Worm (Caenorhabditis elegans) whole organism, L2 larva: ENCODE data around the gene wdfy-2.

ENCODE experiments used
- C34F6.9 ChIP-seq: fragments of 150-350 bp; optimal IDR thresholded peaks from 2 replicates; lab custom pipeline; 2014; ENCODE audit warnings: missing biosample characterization, missing genetic modification characterization
- F13H6.1 ChIP-seq: sonication (generic microtip); optimal IDR thresholded peaks from 2 replicates; lab custom pipeline; 2016; ENCODE audit warnings: missing genetic modification characterization, missing compliant biosample characterization
- R02D3.7 ChIP-seq: fragments of 150-350 bp; optimal IDR thresholded peaks from 2 replicates; lab custom pipeline; 2014; ENCODE audit warnings: missing biosample characterization, missing genetic modification characterization
- Y55F3AM.14 ChIP-seq: fragments of 200-800 bp; sonication (Bioruptor generic); optimal IDR thresholded peaks from 2 replicates; lab custom pipeline; 2018; ENCODE audit warnings: mild to moderate bottlenecking, missing genetic modification characterization, missing compliant biosample characterization
- ZK546.5 ChIP-seq: sonication (generic microtip); optimal IDR thresholded peaks from 2 replicates; lab custom pipeline; 2017; ENCODE audit warnings: missing biosample characterization, missing genetic modification characterization
- alr-1 ChIP-seq: fragments of 150-350 bp; optimal IDR thresholded peaks from 2 replicates; lab custom pipeline; 2014; ENCODE audit warnings: missing biosample characterization, missing genetic modification characterization
- aly-2 ChIP-seq: fragments of 150-350 bp; optimal IDR thresholded peaks from 2 replicates; lab custom pipeline; 2014; ENCODE audit warnings: missing biosample characterization, missing genetic modification characterization
- ama-1 ChIP-seq: fragments of 150-350 bp; optimal IDR thresholded peaks from 2 replicates; lab custom pipeline; 2018; ENCODE audit warnings: inconsistent platforms
- blmp-1 ChIP-seq: sonication (generic microtip); optimal IDR thresholded peaks from 2 replicates; lab custom pipeline; 2017; ENCODE audit warnings: missing genetic modification characterization, mild to moderate bottlenecking, missing compliant biosample characterization, antibody characterized with exemption, moderate library complexity; ENCODE audit not compliant: insufficient read depth
- ceh-16 ChIP-seq: fragments of 150-350 bp; optimal IDR thresholded peaks from 2 replicates; lab custom pipeline; 2014; ENCODE audit warnings: missing biosample characterization, missing genetic modification characterization
- ceh-82 ChIP-seq: fragments of 150-350 bp; optimal IDR thresholded peaks from 2 replicates; lab custom pipeline; 2014; ENCODE audit warnings: missing biosample characterization, missing genetic modification characterization
- crh-2 ChIP-seq: sonication (generic microtip); optimal IDR thresholded peaks from 2 replicates; lab custom pipeline; 2017; ENCODE audit warnings: missing biosample characterization, missing genetic modification characterization
- dmd-4 ChIP-seq: sonication (generic microtip); optimal IDR thresholded peaks from 2 replicates; lab custom pipeline; 2017; ENCODE audit warnings: missing biosample characterization, missing genetic modification characterization
- egl-27 ChIP-seq: sonication (generic microtip); optimal IDR thresholded peaks from 3 replicates; lab custom pipeline; 2017; ENCODE audit warnings: missing biosample characterization, missing genetic modification reagents, missing genetic modification characterization
- elt-1 ChIP-seq: fragments of 150-350 bp; optimal IDR thresholded peaks from 2 replicates; lab custom pipeline; 2014; ENCODE audit warnings: missing biosample characterization, missing genetic modification characterization
- elt-3 ChIP-seq: sonication (generic microtip); optimal IDR thresholded peaks from 2 replicates; lab custom pipeline; 2017; ENCODE audit warnings: missing biosample characterization, missing genetic modification characterization
- fos-1 ChIP-seq: fragments of 150-350 bp; optimal IDR thresholded peaks from 2 replicates; lab custom pipeline; 2014; ENCODE audit warnings: missing biosample characterization, missing genetic modification characterization
- gmeb-1 ChIP-seq: fragments of 150-350 bp; optimal IDR thresholded peaks from 2 replicates; lab custom pipeline; 2014; ENCODE audit warnings: missing biosample characterization, missing genetic modification characterization
- lin-11 ChIP-seq: fragments of 150-350 bp; sonication (generic microtip); optimal IDR thresholded peaks from 2 replicates; lab custom pipeline; 2014; ENCODE audit warnings: missing biosample characterization, missing genetic modification characterization, inconsistent platforms, mixed read lengths
- lin-13 ChIP-seq: fragments of 150-350 bp; optimal IDR thresholded peaks from 2 replicates; lab custom pipeline; 2014; ENCODE audit warnings: missing biosample characterization, missing genetic modification reagents, missing genetic modification characterization
- lin-39 ChIP-seq: fragments of 150-350 bp; optimal IDR thresholded peaks from 2 replicates; lab custom pipeline; 2014; ENCODE audit warnings: missing biosample characterization, missing genetic modification reagents, missing genetic modification characterization
- lsy-2 ChIP-seq, 2 experiments: fragments of 150-350 bp in 1 of 2; sonication (generic microtip) in 1 of 2; optimal IDR thresholded peaks; 2 replicates each; lab custom pipeline; 2014 to 2017; ENCODE audit warnings: missing biosample characterization in 2 of 2, missing genetic modification characterization in 2 of 2
- mab-5 ChIP-seq: fragments of 150-350 bp; optimal IDR thresholded peaks from 2 replicates; lab custom pipeline; 2014; ENCODE audit warnings: missing biosample characterization, missing genetic modification characterization
- mbf-1 ChIP-seq: sonication (generic microtip); optimal IDR thresholded peaks from 2 replicates; lab custom pipeline; 2017; ENCODE audit warnings: missing biosample characterization, missing genetic modification characterization
- mdl-1 ChIP-seq, 2 experiments: fragments of 150-350 bp in 1 of 2; sonication (generic microtip) in 1 of 2; optimal IDR thresholded peaks; 2 replicates each; lab custom pipeline; 2017; ENCODE audit warnings: missing biosample characterization in 2 of 2, missing genetic modification characterization in 2 of 2
- nhr-10 ChIP-seq: sonication (generic microtip); optimal IDR thresholded peaks from 2 replicates; lab custom pipeline; 2017; ENCODE audit warnings: missing biosample characterization, missing genetic modification characterization
- nhr-11 ChIP-seq: fragments of 150-350 bp; optimal IDR thresholded peaks from 2 replicates; lab custom pipeline; 2014; ENCODE audit warnings: missing biosample characterization, missing genetic modification characterization
- nhr-12 ChIP-seq: fragments of 150-350 bp; optimal IDR thresholded peaks from 2 replicates; lab custom pipeline; 2014; ENCODE audit warnings: missing biosample characterization, missing genetic modification characterization
- nhr-129 ChIP-seq: fragments of 150-350 bp; optimal IDR thresholded peaks from 2 replicates; lab custom pipeline; 2014; ENCODE audit warnings: missing biosample characterization, missing genetic modification characterization
- nhr-21 ChIP-seq: fragments of 150-350 bp; optimal IDR thresholded peaks from 2 replicates; lab custom pipeline; 2014; ENCODE audit warnings: missing biosample characterization, missing genetic modification characterization
- nhr-23 ChIP-seq: fragments of 150-350 bp; optimal IDR thresholded peaks from 2 replicates; lab custom pipeline; 2014; ENCODE audit warnings: missing biosample characterization, missing genetic modification reagents, missing genetic modification characterization
- nhr-237 ChIP-seq: fragments of 150-350 bp; optimal IDR thresholded peaks from 2 replicates; lab custom pipeline; 2014; ENCODE audit warnings: missing biosample characterization, missing genetic modification characterization
- nhr-25 ChIP-seq: fragments of 150-350 bp; sonication (generic microtip); optimal IDR thresholded peaks from 3 replicates; lab custom pipeline; 2014; ENCODE audit warnings: missing biosample characterization, missing genetic modification characterization
- nhr-6 ChIP-seq: fragments of 150-350 bp; optimal IDR thresholded peaks from 2 replicates; lab custom pipeline; 2014; ENCODE audit warnings: missing biosample characterization, missing genetic modification characterization
- nhr-77 ChIP-seq: fragments of 150-350 bp; optimal IDR thresholded peaks from 2 replicates; lab custom pipeline; 2014; ENCODE audit warnings: missing biosample characterization, missing genetic modification characterization
- peb-1 ChIP-seq: fragments of 150-350 bp; optimal IDR thresholded peaks from 2 replicates; lab custom pipeline; 2014; ENCODE audit warnings: missing biosample characterization, missing genetic modification characterization
- sem-4 ChIP-seq: fragments of 150-350 bp; optimal IDR thresholded peaks from 2 replicates; lab custom pipeline; 2014; ENCODE audit warnings: missing biosample characterization, missing genetic modification reagents, missing genetic modification characterization
- skn-1 ChIP-seq: sonication (generic microtip); optimal IDR thresholded peaks from 2 replicates; lab custom pipeline; 2017; ENCODE audit warnings: missing biosample characterization, missing genetic modification characterization
- sma-3 ChIP-seq: sonication (generic microtip); optimal IDR thresholded peaks from 2 replicates; lab custom pipeline; 2016; ENCODE audit warnings: missing genetic modification reagents, missing genetic modification characterization, missing compliant biosample characterization
- sma-9 ChIP-seq, 2 experiments: fragments of 150-350 bp in 1 of 2; sonication (generic microtip) in 1 of 2; optimal IDR thresholded peaks; 2 replicates each; lab custom pipeline; 2014 to 2016; ENCODE audit warnings: missing genetic modification characterization in 2 of 2, mild to moderate bottlenecking in 1 of 2, missing biosample characterization in 1 of 2, missing compliant biosample characterization in 1 of 2, missing genetic modification reagents in 1 of 2, moderate library complexity in 1 of 2
- snpc-4 ChIP-seq: fragments of 150-350 bp; optimal IDR thresholded peaks from 2 replicates; lab custom pipeline; 2014; ENCODE audit warnings: missing biosample characterization, missing genetic modification characterization
- unc-39 ChIP-seq: fragments of 150-350 bp; optimal IDR thresholded peaks from 2 replicates; lab custom pipeline; 2014; ENCODE audit warnings: missing biosample characterization, missing genetic modification characterization
- unc-55 ChIP-seq: fragments of 150-350 bp; sonication (generic microtip); optimal IDR thresholded peaks from 3 replicates; lab custom pipeline; 2014; ENCODE audit warnings: missing biosample characterization, missing genetic modification reagents, missing genetic modification characterization
- unc-62 ChIP-seq: fragments of 150-350 bp; optimal IDR thresholded peaks from 2 replicates; lab custom pipeline; 2014; ENCODE audit warnings: missing biosample characterization, missing genetic modification reagents, missing genetic modification characterization
- zag-1 ChIP-seq: fragments of 150-350 bp; optimal IDR thresholded peaks from 2 replicates; lab custom pipeline; 2014; ENCODE audit warnings: missing biosample characterization, missing genetic modification characterization
- ztf-1 ChIP-seq: fragments of 200-800 bp; sonication (Bioruptor generic); conservative IDR thresholded peaks from 2 replicates; pipeline ENCODE4 v1.3.6; 2022; ENCODE audit warnings: missing genetic modification characterization, missing compliant biosample characterization
- ztf-11 ChIP-seq: sonication (generic microtip); optimal IDR thresholded peaks from 2 replicates; lab custom pipeline; 2017; ENCODE audit warnings: missing biosample characterization, missing genetic modification characterization
- ztf-4 ChIP-seq: fragments of 150-350 bp; optimal IDR thresholded peaks from 2 replicates; lab custom pipeline; 2014; ENCODE audit warnings: missing biosample characterization, missing genetic modification characterization

wdfy-2 gene

DNA sequence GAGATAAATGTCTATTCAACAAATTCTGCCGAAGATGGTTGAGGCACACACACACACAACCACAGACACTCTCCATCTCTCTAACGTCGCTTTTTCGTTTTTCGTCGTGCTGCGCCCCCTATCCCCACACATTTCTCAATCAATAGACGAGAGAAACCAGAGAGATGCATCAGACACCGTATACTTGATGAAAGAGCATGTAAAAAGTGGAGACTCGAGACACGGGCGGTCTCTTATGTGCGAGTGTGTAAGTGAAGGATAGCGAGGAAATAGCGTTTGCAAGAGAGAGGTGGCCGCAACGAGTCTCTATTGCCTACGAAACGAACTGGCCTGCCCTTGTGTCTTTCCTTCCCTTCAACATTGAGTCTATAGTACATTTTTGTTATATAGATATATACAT is 36.9 kb upstream of the wdfy-2 start (continued):
- TF ChIP-seq mbf-1 (tag; lab: Kevin White, UChicago) (no peak), crh-2 (tag; lab: Kevin White, UChicago) (peak; percentile 95), nhr-10 (tag; lab: Kevin White, UChicago) (peak; percentile 10), lin-11 (tag; lab: Kevin White, UChicago) (peak; percentile 89), unc-55 (GFP tag; lab: Kevin White, UChicago) (peak; percentile 93), ztf-4 (peak; percentile 82), unc-62 (no peak), ceh-82 (tag; lab: Kevin White, UChicago) (no peak), lsy-2 (tag; optimal IDR thresholded peaks at IDR 0.05; lab: Kevin White, UChicago) (peak; percentile 75 to 95), nhr-129 (tag; lab: Kevin White, UChicago) (peak; percentile 98), elt-1 (tag; lab: Kevin White, UChicago) (peak; percentile 18)
- TF ChIP-seq, all 48 proteins: peak for 31

DNA sequence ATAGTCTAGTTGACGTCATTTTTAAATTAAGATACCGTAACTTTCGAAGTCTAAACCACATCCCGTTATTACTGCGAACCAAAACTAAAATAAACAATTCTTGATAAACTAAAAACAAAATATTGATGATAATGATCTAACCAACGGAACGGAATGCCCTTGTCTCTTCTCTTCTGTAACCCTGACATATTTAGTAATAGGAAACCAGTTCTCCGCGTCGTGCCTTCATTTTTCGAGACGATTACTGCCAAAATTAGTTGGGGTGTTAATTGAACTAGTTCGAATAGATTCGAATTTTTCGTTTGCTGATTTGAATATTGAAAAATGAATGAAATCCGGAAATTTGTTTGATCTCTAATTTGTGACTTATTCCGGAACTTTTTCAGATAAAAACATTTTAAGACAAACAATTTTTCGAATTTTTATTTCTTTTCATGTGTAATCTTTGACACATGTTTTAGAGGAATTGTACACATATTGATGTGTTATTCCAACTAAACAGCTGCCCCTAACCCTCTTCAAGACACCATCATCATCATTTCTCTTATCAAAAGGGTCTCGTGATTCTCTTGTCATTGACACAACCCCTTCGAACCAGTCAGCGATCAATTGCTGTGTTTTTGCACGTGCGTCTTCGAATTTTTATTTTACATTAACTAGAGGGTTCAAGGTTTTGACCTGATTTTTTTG is 35.9 kb upstream of the wdfy-2 start:
- TF ChIP-seq nhr-25 (tag; lab: Kevin White, UChicago) = peak; percentile 32
- TF ChIP-seq snpc-4 (tag; lab: Kevin White, UChicago) = no peak
- TF ChIP-seq fos-1 (tag; lab: Kevin White, UChicago) = peak; percentile 90
- peak; percentile 79 for TF ChIP-seq F13H6.1 (tag; lab: Kevin White, UChicago)
- TF ChIP-seq crh-2 (tag; lab: Kevin White, UChicago) = peak; percentile 83
- no peak for TF ChIP-seq lin-39 (tag; lab: Kevin White, UChicago)
- TF ChIP-seq unc-62 = no peak
- TF ChIP-seq lin-11 (tag; lab: Kevin White, UChicago) = no peak
- TF ChIP-seq ama-1 (lab: Kevin White, UChicago) = no peak
- no peak for TF ChIP-seq R02D3.7 (tag; lab: Kevin White, UChicago)
- TF ChIP-seq sem-4 (tag; lab: Kevin White, UChicago) = no peak
- no peak for TF ChIP-seq blmp-1
- no peak for TF ChIP-seq nhr-77 (tag; lab: Kevin White, UChicago)
- peak; percentile 76 for TF ChIP-seq nhr-21 (tag; lab: Kevin White, UChicago)
- no peak for TF ChIP-seq ztf-1 (GFP tag; lab: Robert Waterston, UW)
- no peak for TF ChIP-seq aly-2 (tag; lab: Kevin White, UChicago)
- peak; percentile 71 to 90 for TF ChIP-seq mdl-1 (tag; optimal IDR thresholded peaks at IDR 0.05; lab: Kevin White, UChicago)
- peak; percentile 95 for TF ChIP-seq sma-9 (GFP tag; optimal IDR thresholded peaks at IDR 0.05; lab: Kevin White, UChicago)
- no peak for TF ChIP-seq sma-9 (tag; optimal IDR thresholded peaks at IDR 0.05; lab: Kevin White, UChicago)
- TF ChIP-seq ztf-11 (tag; lab: Kevin White, UChicago) = no peak
- TF ChIP-seq unc-39 (tag; lab: Kevin White, UChicago) = no peak
- TF ChIP-seq unc-55 (GFP tag; lab: Kevin White, UChicago) = no peak
- peak; percentile 64 for TF ChIP-seq C34F6.9 (tag; lab: Kevin White, UChicago)
- TF ChIP-seq elt-1 (tag; lab: Kevin White, UChicago) = no peak
- peak; percentile 94 for TF ChIP-seq nhr-129 (tag; lab: Kevin White, UChicago)
- no peak for TF ChIP-seq nhr-12 (tag; lab: Kevin White, UChicago)
- peak; percentile 10 for TF ChIP-seq lin-13
- no peak for TF ChIP-seq mbf-1 (tag; lab: Kevin White, UChicago)
- no peak for TF ChIP-seq elt-3
- no peak for TF ChIP-seq peb-1 (tag; lab: Kevin White, UChicago)
- peak; percentile 61 for TF ChIP-seq egl-27 (tag; lab: Kevin White, UChicago)
- TF ChIP-seq nhr-6 (tag; lab: Kevin White, UChicago) = peak; percentile 33
- TF ChIP-seq ceh-82 (tag; lab: Kevin White, UChicago) = no peak
- no peak for TF ChIP-seq nhr-10 (tag; lab: Kevin White, UChicago)
- TF ChIP-seq ZK546.5 (tag; lab: Kevin White, UChicago) = no peak
- TF ChIP-seq ceh-16 (tag; lab: Kevin White, UChicago) = peak; percentile 82
- TF ChIP-seq zag-1 (tag; lab: Kevin White, UChicago) = no peak
- peak; percentile 8 for TF ChIP-seq Y55F3AM.14 (GFP tag; lab: Kevin White, UChicago)
- no peak for TF ChIP-seq skn-1 (tag; lab: Kevin White, UChicago)
- peak; percentile 74 for TF ChIP-seq gmeb-1 (tag; lab: Kevin White, UChicago)
- peak; percentile 62 for TF ChIP-seq sma-3 (GFP tag; lab: Kevin White, UChicago)
- no peak for TF ChIP-seq nhr-237
- no peak for TF ChIP-seq ztf-4
- no peak for TF ChIP-seq mab-5
- TF ChIP-seq nhr-23 = no peak
- TF ChIP-seq alr-1 (tag; lab: Kevin White, UChicago) = no peak
- no peak for TF ChIP-seq nhr-11 (tag; lab: Kevin White, UChicago)
- TF ChIP-seq dmd-4 (tag; lab: Kevin White, UChicago) = no peak
- peak in 1 of 2 experiments; percentile 80 for TF ChIP-seq lsy-2 (tag; optimal IDR thresholded peaks at IDR 0.05; lab: Kevin White, UChicago)
